Fruit fly (Drosophila melanogaster) whole organism, prepupa: Measurements from ENCODE around the gene CrebA.
A peak's percentile ranks its signal among the peaks of the same experiment; 100 is the strongest.

Source experiments
- Blimp-1 ChIP-seq: fragments of 200-800 bp; sonication (Bioruptor generic); optimal IDR thresholded peaks from 3 replicates; lab custom pipeline; 2017; ENCODE audit warnings: missing biosample characterization, missing genetic modification characterization, mild to moderate bottlenecking, moderate library complexity, missing genetic modification reagents
- CG11294 ChIP-seq: fragments of 200-800 bp; sonication (Bioruptor generic); IDR thresholded peaks from 2 replicates; pipeline ENCODE4 v1.3.6; 2022; ENCODE audit warnings: missing biosample characterization, missing genetic modification characterization
- CG15336 ChIP-seq: fragments of 200-800 bp; sonication (Bioruptor generic); IDR thresholded peaks from 2 replicates; pipeline ENCODE4 v1.3.6; 2022; ENCODE audit warnings: missing biosample characterization, missing genetic modification characterization
- CG31627 ChIP-seq: fragments of 200-800 bp; sonication (Bioruptor generic); optimal IDR thresholded peaks from 3 replicates; lab custom pipeline; 2016; ENCODE audit warnings: missing biosample characterization, missing genetic modification characterization
- CG32006 ChIP-seq: fragments of 200-800 bp; sonication (Bioruptor generic); optimal IDR thresholded peaks from 3 replicates; lab custom pipeline; 2017; ENCODE audit warnings: missing biosample characterization, mild to moderate bottlenecking, missing genetic modification characterization
- CG34406 ChIP-seq: fragments of 200-800 bp; sonication (Bioruptor generic); optimal IDR thresholded peaks from 3 replicates; lab custom pipeline; 2016; ENCODE audit warnings: missing biosample characterization, missing genetic modification characterization
- CG3919 ChIP-seq: fragments of 200-800 bp; sonication (Bioruptor generic); optimal IDR thresholded peaks from 3 replicates; lab custom pipeline; 2016; ENCODE audit warnings: missing biosample characterization, missing genetic modification characterization
- CG4318 ChIP-seq: fragments of 200-800 bp; sonication (Bioruptor generic); optimal IDR thresholded peaks from 3 replicates; lab custom pipeline; 2017; ENCODE audit warnings: missing biosample characterization, mild to moderate bottlenecking, missing genetic modification characterization
- CG6163 ChIP-seq: fragments of 200-800 bp; sonication (Bioruptor generic); IDR thresholded peaks from 3 replicates; pipeline ENCODE4 v1.3.6; 2022; ENCODE audit warnings: missing biosample characterization, missing genetic modification characterization
- CG6792 ChIP-seq: fragments of 200-800 bp; sonication (Bioruptor generic); optimal IDR thresholded peaks from 3 replicates; lab custom pipeline; 2016; ENCODE audit warnings: missing biosample characterization, missing genetic modification characterization
- CG6808 ChIP-seq: fragments of 200-800 bp; sonication (Bioruptor generic); optimal IDR thresholded peaks from 3 replicates; lab custom pipeline; 2017; ENCODE audit warnings: missing biosample characterization, missing genetic modification characterization, mild to moderate bottlenecking, moderate library complexity, missing genetic modification reagents
- CG6854 ChIP-seq: fragments of 200-800 bp; sonication (Bioruptor generic); optimal IDR thresholded peaks from 2 replicates; lab custom pipeline; 2017; ENCODE audit warnings: missing biosample characterization, mild to moderate bottlenecking, missing genetic modification characterization
- CG7368 ChIP-seq: fragments of 200-800 bp; sonication (Bioruptor generic); optimal IDR thresholded peaks from 3 replicates; lab custom pipeline; 2016; ENCODE audit warnings: missing biosample characterization, missing genetic modification characterization
- CG8119 ChIP-seq: fragments of 200-800 bp; sonication (Bioruptor generic); IDR thresholded peaks from 3 replicates; pipeline ENCODE4 v1.3.6; 2022; ENCODE audit warnings: missing biosample characterization, missing genetic modification characterization
- CG8632 ChIP-seq: fragments of 200-800 bp; sonication (Bioruptor generic); optimal IDR thresholded peaks from 3 replicates; lab custom pipeline; 2016; ENCODE audit warnings: missing biosample characterization, missing genetic modification characterization
- CG9139 ChIP-seq: fragments of 200-800 bp; sonication (Bioruptor generic); optimal IDR thresholded peaks from 3 replicates; lab custom pipeline; 2017; ENCODE audit warnings: missing biosample characterization, mild to moderate bottlenecking, missing genetic modification characterization
- Eip75B ChIP-seq: fragments of 200-800 bp; sonication (Bioruptor generic); optimal IDR thresholded peaks from 3 replicates; lab custom pipeline; 2016; ENCODE audit warnings: missing biosample characterization, missing genetic modification characterization
- Eip78C ChIP-seq: fragments of 200-800 bp; sonication (Bioruptor generic); peaks from one replicate; lab custom pipeline; 2016; ENCODE audit warnings: missing biosample characterization, missing genetic modification characterization
- Eip93F ChIP-seq: fragments of 200-800 bp; sonication (Bioruptor generic); optimal IDR thresholded peaks from 2 replicates; lab custom pipeline; 2016; ENCODE audit warnings: missing biosample characterization, mild to moderate bottlenecking, missing genetic modification characterization
- Ets21C ChIP-seq: fragments of 200-800 bp; sonication (Bioruptor generic); optimal IDR thresholded peaks from 3 replicates; lab custom pipeline; 2016; ENCODE audit warnings: missing biosample characterization, missing genetic modification characterization
- Ets96B ChIP-seq: fragments of 200-800 bp; optimal IDR thresholded peaks from 2 replicates; lab custom pipeline; 2019; ENCODE audit warnings: missing biosample characterization, mild to moderate bottlenecking, missing genetic modification characterization, moderate library complexity
- Hr38 ChIP-seq: sonication (Bioruptor generic); optimal IDR thresholded peaks from 2 replicates; lab custom pipeline; 2016; ENCODE audit warnings: missing biosample characterization, missing genetic modification characterization
- Hr39 ChIP-seq: fragments of 200-800 bp; sonication (Bioruptor generic); optimal IDR thresholded peaks from 2 replicates; lab custom pipeline; 2016; ENCODE audit warnings: missing biosample characterization, missing genetic modification characterization
- Hr4 ChIP-seq: fragments of 200-800 bp; sonication (Bioruptor generic); optimal IDR thresholded peaks from 3 replicates; lab custom pipeline; 2016; ENCODE audit warnings: missing biosample characterization, missing genetic modification characterization
- Lpt ChIP-seq: fragments of 200-800 bp; sonication (Bioruptor generic); optimal IDR thresholded peaks from 3 replicates; lab custom pipeline; 2016; ENCODE audit warnings: missing biosample characterization, missing genetic modification characterization
- Met ChIP-seq: fragments of 200-800 bp; sonication (Bioruptor generic); optimal IDR thresholded peaks from 3 replicates; lab custom pipeline; 2016; ENCODE audit warnings: missing biosample characterization, missing genetic modification characterization
- OdsH ChIP-seq: fragments of 200-800 bp; sonication (Bioruptor generic); optimal IDR thresholded peaks from 3 replicates; lab custom pipeline; 2016; ENCODE audit warnings: missing biosample characterization, missing genetic modification characterization
- Smox ChIP-seq: fragments of 200-800 bp; sonication (Bioruptor generic); optimal IDR thresholded peaks from 3 replicates; lab custom pipeline; 2016; ENCODE audit warnings: missing biosample characterization, missing genetic modification characterization
- Sox102F ChIP-seq: fragments of 200-800 bp; sonication (Bioruptor generic); optimal IDR thresholded peaks from 2 replicates; lab custom pipeline; 2016; ENCODE audit warnings: missing biosample characterization, mild to moderate bottlenecking, missing genetic modification characterization
- Sox15 ChIP-seq: fragments of 200-800 bp; sonication (Bioruptor generic); optimal IDR thresholded peaks from 3 replicates; lab custom pipeline; 2016; ENCODE audit warnings: missing biosample characterization, missing genetic modification characterization
- acj6 ChIP-seq: fragments of 200-800 bp; sonication (Bioruptor generic); optimal IDR thresholded peaks from 3 replicates; lab custom pipeline; 2016; ENCODE audit warnings: missing biosample characterization, missing genetic modification characterization
- dac ChIP-seq: fragments of 200-800 bp; sonication (Bioruptor generic); optimal IDR thresholded peaks from 2 replicates; lab custom pipeline; 2017; ENCODE audit warnings: missing biosample characterization, mild to moderate bottlenecking, missing genetic modification characterization
- eg ChIP-seq: fragments of 200-800 bp; sonication (Bioruptor generic); IDR thresholded peaks from 3 replicates; pipeline ENCODE4 v1.3.6; 2022; ENCODE audit warnings: missing biosample characterization, missing genetic modification characterization
- esn ChIP-seq: fragments of 200-800 bp; sonication (Bioruptor generic); optimal IDR thresholded peaks from 2 replicates; lab custom pipeline; 2016; ENCODE audit warnings: missing biosample characterization, mild to moderate bottlenecking, missing genetic modification characterization, moderate library complexity
- fd59A ChIP-seq: fragments of 200-800 bp; sonication (Bioruptor generic); optimal IDR thresholded peaks from 2 replicates; lab custom pipeline; 2017; ENCODE audit warnings: missing biosample characterization, mild to moderate bottlenecking, missing genetic modification characterization, missing genetic modification reagents
- fd85E ChIP-seq: fragments of 200-800 bp; sonication (Bioruptor generic); optimal IDR thresholded peaks from 3 replicates; lab custom pipeline; 2016; ENCODE audit warnings: missing biosample characterization, missing genetic modification characterization
- fkh ChIP-seq: fragments of 200-800 bp; sonication (Bioruptor generic); optimal IDR thresholded peaks from 3 replicates; lab custom pipeline; 2017; ENCODE audit warnings: missing biosample characterization, mild to moderate bottlenecking, missing genetic modification characterization, moderate library complexity
- lz ChIP-seq: fragments of 200-800 bp; sonication (Bioruptor generic); optimal IDR thresholded peaks from 3 replicates; lab custom pipeline; 2016; ENCODE audit warnings: missing biosample characterization, missing genetic modification characterization
- pdm3 ChIP-seq: fragments of 200-800 bp; sonication (Bioruptor generic); optimal IDR thresholded peaks from 3 replicates; lab custom pipeline; 2016; ENCODE audit warnings: missing biosample characterization, missing genetic modification characterization
- salr ChIP-seq, 2 experiments: fragments of 200-800 bp; sonication (Bioruptor generic); optimal IDR thresholded peaks; 3 replicates each; lab custom pipeline; 2016 to 2018; ENCODE audit warnings: missing biosample characterization in 2 of 2, missing genetic modification characterization in 2 of 2, mild to moderate bottlenecking in 1 of 2
- svp ChIP-seq: fragments of 200-800 bp; sonication (Bioruptor generic); peaks from one replicate; lab custom pipeline; 2016; ENCODE audit warnings: missing biosample characterization, missing genetic modification characterization
- topi ChIP-seq: fragments of 200-800 bp; sonication (Bioruptor generic); optimal IDR thresholded peaks from 3 replicates; lab custom pipeline; 2016; ENCODE audit warnings: missing biosample characterization, missing genetic modification characterization
- vri ChIP-seq: fragments of 200-800 bp; sonication (Bioruptor generic); optimal IDR thresholded peaks from 3 replicates; lab custom pipeline; 2016; ENCODE audit warnings: missing biosample characterization, mild to moderate bottlenecking, missing genetic modification characterization

Gene CrebA

DNA sequence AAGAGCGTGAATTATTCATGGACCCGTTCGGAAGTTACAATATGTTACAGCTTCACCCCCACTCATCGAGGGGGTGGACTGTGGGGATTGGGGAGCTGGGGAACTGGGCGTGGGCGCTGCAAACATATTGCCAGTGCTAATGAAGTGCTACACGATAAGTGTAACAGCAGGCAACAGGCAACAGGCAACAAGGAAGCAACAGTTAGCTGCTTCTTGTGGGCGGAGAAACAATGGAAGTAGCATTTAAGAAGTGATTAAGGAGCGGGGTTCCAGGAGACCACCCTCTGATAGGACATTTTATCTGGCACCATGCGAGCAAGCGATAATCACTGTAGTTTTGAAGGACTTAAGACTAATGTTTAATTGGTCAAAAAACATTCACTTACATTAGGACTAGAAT lies 6.1 kb downstream of the CrebA start (continued):
- TF ChIP-seq CG34406 (no peak), topi (GFP tag; lab: Kevin White, UChicago) (no peak)

DNA sequence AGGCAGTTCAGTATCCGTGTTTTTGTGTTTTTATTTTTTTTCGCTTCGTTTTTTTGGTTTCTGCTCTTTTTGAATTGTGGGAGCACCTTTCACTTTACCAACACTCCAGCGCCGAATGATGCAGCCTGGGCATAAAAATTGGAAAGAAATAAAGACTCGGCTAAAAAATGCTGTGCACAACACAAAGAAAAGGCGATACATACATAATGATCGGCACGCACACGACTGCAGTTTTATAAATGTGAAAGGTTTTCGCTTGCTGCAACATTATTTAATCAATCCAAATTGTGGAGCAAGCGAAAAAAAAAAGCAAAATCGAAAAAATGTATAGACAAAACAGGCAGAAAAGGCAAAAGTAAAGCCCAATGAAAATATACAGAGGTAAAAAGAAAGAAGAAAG lies 7.9 kb downstream of the CrebA start:
- TF ChIP-seq Hr38 (GFP tag; lab: Kevin White, UChicago), result no peak
- TF ChIP-seq Blimp-1 (GFP tag; lab: Kevin White, UChicago), result peak; percentile 55
- TF ChIP-seq Eip93F (GFP tag; lab: Kevin White, UChicago), result no peak

DNA sequence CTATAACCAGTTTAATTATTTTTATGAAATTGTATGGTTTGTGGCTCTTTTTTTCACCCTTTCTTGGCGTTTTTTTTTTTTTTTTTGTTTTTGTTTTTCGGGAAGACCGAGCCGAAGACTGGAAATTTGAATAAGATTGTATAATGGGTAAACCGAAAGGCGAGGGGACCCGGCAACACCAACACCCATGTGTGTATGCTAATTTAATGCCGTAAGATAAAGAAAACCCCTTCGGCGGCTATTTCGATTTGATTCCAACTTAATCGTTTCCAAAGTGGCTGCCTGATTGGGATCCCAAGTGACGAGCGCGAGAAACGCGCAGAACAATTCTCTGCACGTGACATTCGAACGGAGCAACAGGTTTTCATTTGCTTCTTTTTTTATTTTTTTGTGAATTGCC lies 8.3 kb downstream of the CrebA start:
- no peak for TF ChIP-seq Ets96B (tag; lab: Kevin White, UChicago)
- peak; percentile 27; the same call in 1 of the 2 replicates for TF ChIP-seq CG15336 (GFP tag; lab: Robert Waterston, UW)
- TF ChIP-seq fd85E (GFP tag; lab: Kevin White, UChicago), result no peak
- TF ChIP-seq vri (GFP tag; lab: Kevin White, UChicago), result peak; percentile 24
- no peak for TF ChIP-seq Hr39 (GFP tag; lab: Kevin White, UChicago)
- no peak for TF ChIP-seq CG6808 (GFP tag; lab: Kevin White, UChicago)
- TF ChIP-seq Eip78C (GFP tag; lab: Kevin White, UChicago), result peak; percentile 53
- TF ChIP-seq CG34406, result no peak
- TF ChIP-seq fd59A (GFP tag; lab: Kevin White, UChicago), result no peak
- no peak for TF ChIP-seq Sox102F (GFP tag; lab: Kevin White, UChicago)
- no peak for TF ChIP-seq CG6163
- TF ChIP-seq CG8632 (GFP tag; lab: Kevin White, UChicago), result no peak
- TF ChIP-seq Hr38 (GFP tag; lab: Kevin White, UChicago), result no peak
- TF ChIP-seq Hr4 (GFP tag; lab: Kevin White, UChicago), result no peak
- TF ChIP-seq CG11294, result no peak
- TF ChIP-seq CG9139 (GFP tag; lab: Kevin White, UChicago), result no peak
- no peak for TF ChIP-seq Sox15 (GFP tag; lab: Kevin White, UChicago)
- TF ChIP-seq CG4318, result no peak
- no peak for TF ChIP-seq eg (GFP tag; lab: Robert Waterston, UW)
- TF ChIP-seq Eip75B (GFP tag; lab: Kevin White, UChicago), result no peak
- no peak for TF ChIP-seq fkh
- TF ChIP-seq Ets21C, result no peak
- 0 out of 3 replicates have a peak, but pooled peaks have one; percentile 40 for TF ChIP-seq CG8119
- TF ChIP-seq Lpt, result no peak
- TF ChIP-seq dac (GFP tag; lab: Kevin White, UChicago), result no peak
- TF ChIP-seq CG31627 (GFP tag; lab: Kevin White, UChicago), result no peak
- TF ChIP-seq esn (GFP tag; lab: Kevin White, UChicago), result no peak

- TF ChIP-seq OdsH (GFP tag; lab: Kevin White, UChicago), result peak; percentile 33
- TF ChIP-seq salr (GFP tag; optimal IDR thresholded peaks at IDR 0.05; lab: Kevin White, UChicago), result peak in 1 of 2 experiments; percentile 43
- TF ChIP-seq CG31627 (GFP tag; lab: Kevin White, UChicago), result peak; percentile 47
- TF ChIP-seq acj6 (GFP tag; lab: Kevin White, UChicago), result peak; percentile 37
- no peak for TF ChIP-seq CG8119
- TF ChIP-seq CG34406, result peak; percentile 19
- TF ChIP-seq Smox (GFP tag; lab: Kevin White, UChicago), result peak; percentile 46
- no peak for TF ChIP-seq CG7368 (GFP tag; lab: Kevin White, UChicago)
- TF ChIP-seq CG4318, result peak; percentile 50
- peak; percentile 33 for TF ChIP-seq fkh
- peak; percentile 74 for TF ChIP-seq CG32006 (GFP tag; lab: Kevin White, UChicago)
- peak; percentile 32 for TF ChIP-seq vri (GFP tag; lab: Kevin White, UChicago)
- TF ChIP-seq CG6854 (GFP tag; lab: Kevin White, UChicago), result peak; percentile 39
- peak; percentile 61 for TF ChIP-seq Hr4 (GFP tag; lab: Kevin White, UChicago)
- no peak for TF ChIP-seq CG9139 (GFP tag; lab: Kevin White, UChicago)
- peak; percentile 59 for TF ChIP-seq Eip78C (GFP tag; lab: Kevin White, UChicago)
- TF ChIP-seq Ets21C, result peak; percentile 23
- peak; percentile 12 for TF ChIP-seq Eip75B (GFP tag; lab: Kevin White, UChicago)
- TF ChIP-seq CG6792 (GFP tag; lab: Kevin White, UChicago), result peak; percentile 22
- TF ChIP-seq CG3919 (GFP tag; lab: Kevin White, UChicago), result peak; percentile 6
- TF ChIP-seq Sox102F (GFP tag; lab: Kevin White, UChicago), result peak; percentile 39
- peak; percentile 65 for TF ChIP-seq Met (GFP tag; lab: Kevin White, UChicago)
- TF ChIP-seq esn (GFP tag; lab: Kevin White, UChicago), result peak; percentile 59
- TF ChIP-seq pdm3 (GFP tag; lab: Kevin White, UChicago), result peak; percentile 7
- peak; percentile 78 for TF ChIP-seq svp
- peak; percentile 53 for TF ChIP-seq lz
Observed at dm6 chr3L:15544455-15545415, 9.5 kb downstream of the CrebA start.
